Fruit fly (Drosophila melanogaster): ENCODE measurements around the gene vri.

The vri gene

dm6 chr2L:5296672-5297288, 8.0 kb downstream of the vri start:
- TF ChIP-seq Smox (GFP tag; optimal IDR thresholded peaks at IDR 0.05) (peak; percentile 63), Met (GFP tag; optimal IDR thresholded peaks at IDR 0.05) (peak; percentile 59), CG8119 (GFP tag; IDR thresholded peaks at IDR 0.05) (peak; percentile 75), Ets21C (GFP tag; optimal IDR thresholded peaks at IDR 0.05) (peak; percentile 33), CG11762 (GFP tag; optimal IDR thresholded peaks at IDR 0.05; ENCODE audit: insufficient read depth) (peak; percentile 86), CG6163 (GFP tag; IDR thresholded peaks at IDR 0.05) (peak; percentile 76), CG34406 (GFP tag; optimal IDR thresholded peaks at IDR 0.05) (peak; percentile 76), net (GFP tag; optimal IDR thresholded peaks at IDR 0.05) (peak; percentile 71), svp (GFP tag) (peak; percentile 48), CG15336 (GFP tag; IDR thresholded peaks at IDR 0.05) (peak; percentile 68), fd85E (GFP tag; optimal IDR thresholded peaks at IDR 0.05) (no peak), CG3919 (GFP tag; optimal IDR thresholded peaks at IDR 0.05) (peak; percentile 90), acj6 (GFP tag; optimal IDR thresholded peaks at IDR 0.05) (peak; percentile 88), CG4318 (GFP tag; optimal IDR thresholded peaks at IDR 0.05) (peak; percentile 45), cyc (GFP tag; optimal IDR thresholded peaks at IDR 0.05) (peak; percentile 50), dsx (GFP tag; optimal IDR thresholded peaks at IDR 0.05; ENCODE audit: poor library complexity, severe bottlenecking) (peak; percentile 89), spab (GFP tag; optimal IDR thresholded peaks at IDR 0.05) (peak; percentile 93), CG16779 (tag; optimal IDR thresholded peaks at IDR 0.05) (peak; percentile 35), CG6276 (GFP tag; optimal IDR thresholded peaks at IDR 0.05) (peak; percentile 46), vri (GFP tag; optimal IDR thresholded peaks at IDR 0.05) (no peak), CG8632 (GFP tag; optimal IDR thresholded peaks at IDR 0.05) (peak; percentile 76), Hr4 (GFP tag; optimal IDR thresholded peaks at IDR 0.05) (peak; percentile 62), esn (GFP tag; optimal IDR thresholded peaks at IDR 0.05) (peak; percentile 72), Sox15 (GFP tag; optimal IDR thresholded peaks at IDR 0.05) (peak; percentile 47), CG6792 (GFP tag; optimal IDR thresholded peaks at IDR 0.05) (peak; percentile 72), CG7368 (GFP tag; optimal IDR thresholded peaks at IDR 0.05) (peak; percentile 73), Hr38 (GFP tag; optimal IDR thresholded peaks at IDR 0.05) (no peak), Hr39 (GFP tag; optimal IDR thresholded peaks at IDR 0.05) (peak; percentile 50), Gug (GFP tag; IDR thresholded peaks at IDR 0.05) (peak; percentile 43), ss (GFP tag; optimal IDR thresholded peaks at IDR 0.05) (peak; percentile 89 to 93), CG11902 (GFP tag; optimal IDR thresholded peaks at IDR 0.05) (peak; percentile 63), topi (GFP tag; optimal IDR thresholded peaks at IDR 0.05) (peak; percentile 80), achi (GFP tag; optimal IDR thresholded peaks at IDR 0.05) (peak; percentile 83), fd59A (GFP tag; optimal IDR thresholded peaks at IDR 0.05) (peak; percentile 91), CG10669 (GFP tag; optimal IDR thresholded peaks at IDR 0.05) (peak; percentile 95), Ets96B (tag; optimal IDR thresholded peaks at IDR 0.05) (peak; percentile 94), CG8319 (GFP tag; optimal IDR thresholded peaks at IDR 0.05) (peak; percentile 70), CG1621 (tag; optimal IDR thresholded peaks at IDR 0.05) (peak; percentile 87), CG11294 (GFP tag; IDR thresholded peaks at IDR 0.05) (no peak), CG32006 (GFP tag; optimal IDR thresholded peaks at IDR 0.05) (peak; percentile 83), eg (GFP tag; IDR thresholded peaks at IDR 0.05) (0 out of 3 replicates have a peak, but pooled peaks have one; percentile 52), dac (GFP tag; optimal IDR thresholded peaks at IDR 0.05) (peak; percentile 47), Sox14 (GFP tag; optimal IDR thresholded peaks at IDR 0.05) (peak; percentile 79), fkh (GFP tag; optimal IDR thresholded peaks at IDR 0.05) (no peak), OdsH (GFP tag; optimal IDR thresholded peaks at IDR 0.05) (peak; percentile 83), lz (GFP tag; optimal IDR thresholded peaks at IDR 0.05) (peak; percentile 55), CG31627 (GFP tag; optimal IDR thresholded peaks at IDR 0.05) (peak; percentile 63), Eip78C (GFP tag) (peak; percentile 98), Sox102F (GFP tag; optimal IDR thresholded peaks at IDR 0.05) (peak; percentile 39), Eip93F (GFP tag; optimal IDR thresholded peaks at IDR 0.05) (peak; percentile 52), CG6854 (GFP tag; optimal IDR thresholded peaks at IDR 0.05) (no peak)
